Worm (Caenorhabditis elegans) whole organism, L4 larva: ENCODE data around the gene K08E4.3.

Source experiments
- ama-1 ChIP-seq: fragments of 150-350 bp; optimal IDR thresholded peaks from 2 replicates; lab custom pipeline; 2014; ENCODE audit warnings: inconsistent platforms, mixed read lengths
- ceh-28 ChIP-seq: fragments of 150-350 bp; optimal IDR thresholded peaks from 2 replicates; lab custom pipeline; 2014; ENCODE audit warnings: missing biosample characterization, missing genetic modification reagents, missing genetic modification characterization
- ceh-82 ChIP-seq: sonication (generic microtip); optimal IDR thresholded peaks from 2 replicates; lab custom pipeline; 2017; ENCODE audit warnings: missing biosample characterization, missing genetic modification characterization
- dmd-8 ChIP-seq: fragments of 200-800 bp; sonication (Bioruptor generic); IDR thresholded peaks from 2 replicates; pipeline ENCODE4 v1.3.6; 2022; ENCODE audit warnings: missing genetic modification characterization, missing compliant biosample characterization
- egl-43 ChIP-seq: fragments of 200-800 bp; sonication (Bioruptor generic); IDR thresholded peaks from 2 replicates; pipeline ENCODE4 v1.3.6; 2022; ENCODE audit warnings: missing genetic modification reagents, missing genetic modification characterization, missing compliant biosample characterization
- lin-13 ChIP-seq: fragments of 150-350 bp; optimal IDR thresholded peaks from 2 replicates; lab custom pipeline; 2014; ENCODE audit warnings: missing biosample characterization, missing genetic modification reagents, missing genetic modification characterization
- lin-39 ChIP-seq: fragments of 150-350 bp; optimal IDR thresholded peaks from 2 replicates; lab custom pipeline; 2014; ENCODE audit warnings: missing biosample characterization, missing genetic modification reagents, missing genetic modification characterization
- mep-1 ChIP-seq: fragments of 150-350 bp; sonication (generic microtip); optimal IDR thresholded peaks from 3 replicates; lab custom pipeline; 2014; ENCODE audit warnings: missing biosample characterization, missing genetic modification characterization
- nhr-237 ChIP-seq: sonication (generic microtip); optimal IDR thresholded peaks from 2 replicates; lab custom pipeline; 2017; ENCODE audit warnings: missing biosample characterization, missing genetic modification characterization
- nhr-77 ChIP-seq: fragments of 150-350 bp; optimal IDR thresholded peaks from 2 replicates; lab custom pipeline; 2014; ENCODE audit warnings: missing biosample characterization, missing genetic modification characterization
- tra-1 ChIP-seq: fragments of 200-800 bp; sonication (Bioruptor generic); IDR thresholded peaks from 2 replicates; pipeline ENCODE4 v1.3.6; 2022; ENCODE audit warnings: missing genetic modification reagents, missing genetic modification characterization, missing compliant biosample characterization
- ztf-11 ChIP-seq: fragments of 150-350 bp; optimal IDR thresholded peaks from 2 replicates; lab custom pipeline; 2014; ENCODE audit warnings: missing biosample characterization, missing genetic modification characterization

DNA sequence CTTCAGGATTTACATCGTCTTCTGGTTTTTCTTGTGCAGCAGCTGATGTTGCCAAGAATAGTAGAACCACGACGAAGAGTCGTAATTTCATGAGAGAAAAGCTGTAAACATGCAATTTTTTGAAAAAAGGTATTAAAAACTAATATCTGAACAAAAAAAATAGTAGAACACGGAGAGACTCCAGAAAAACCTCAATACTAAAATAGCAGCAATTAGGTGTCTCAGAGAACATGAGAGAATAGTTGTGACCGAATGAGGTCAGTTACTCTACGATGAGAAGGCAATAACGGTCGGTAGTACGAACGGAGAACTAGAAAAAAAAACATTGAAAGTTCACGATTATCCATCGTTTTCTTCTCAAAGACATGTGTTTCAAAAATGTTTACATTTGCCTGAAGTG is 28.5 kb upstream of the K08E4.3 start, which contains the start of gene tgn-38:
- TF ChIP-seq ceh-82 (tag; lab: Kevin White, UChicago): no peak
- TF ChIP-seq tra-1: no peak
- no peak for TF ChIP-seq ceh-28 (tag; lab: Kevin White, UChicago)
- TF ChIP-seq egl-43: no peak
- no peak for TF ChIP-seq nhr-77 (tag; lab: Kevin White, UChicago)
- no peak for TF ChIP-seq nhr-237 (tag; lab: Kevin White, UChicago)
- TF ChIP-seq mep-1 (tag; lab: Kevin White, UChicago): no peak
- no peak for TF ChIP-seq dmd-8 (GFP tag; lab: Robert Waterston, UW)
- TF ChIP-seq ama-1: no peak
- TF ChIP-seq ztf-11: no peak
- no peak for TF ChIP-seq lin-13
- TF ChIP-seq lin-39: no peak
